Fruit fly (Drosophila melanogaster) Kc167 (cell line): ENCODE measurements around the gene Mcad.

Source experiments
- Myc ChIP-seq: fragments of >200 bp; optimal IDR thresholded peaks from 2 replicates; lab custom pipeline; 2017; ENCODE audit warnings: missing external identifiers
- Sin3A ChIP-seq: fragments of >200 bp; optimal IDR thresholded peaks from 2 replicates; lab custom pipeline; 2018; ENCODE audit warnings: missing external identifiers
- h ChIP-seq: fragments of >200 bp; optimal IDR thresholded peaks from 3 replicates; lab custom pipeline; 2018; ENCODE audit warnings: missing external identifiers
- insv ChIP-seq: fragments of >200 bp; optimal IDR thresholded peaks from 3 replicates; lab custom pipeline; 2018; ENCODE audit warnings: missing external identifiers
- psq ChIP-seq: fragments of >200 bp; optimal IDR thresholded peaks from 2 replicates; lab custom pipeline; 2017; ENCODE audit warnings: missing external identifiers
- ttk ChIP-seq: sonication (Bioruptor generic); optimal IDR thresholded peaks from 2 replicates; lab custom pipeline; 2017; ENCODE audit warnings: missing external identifiers

The Mcad gene

DNA sequence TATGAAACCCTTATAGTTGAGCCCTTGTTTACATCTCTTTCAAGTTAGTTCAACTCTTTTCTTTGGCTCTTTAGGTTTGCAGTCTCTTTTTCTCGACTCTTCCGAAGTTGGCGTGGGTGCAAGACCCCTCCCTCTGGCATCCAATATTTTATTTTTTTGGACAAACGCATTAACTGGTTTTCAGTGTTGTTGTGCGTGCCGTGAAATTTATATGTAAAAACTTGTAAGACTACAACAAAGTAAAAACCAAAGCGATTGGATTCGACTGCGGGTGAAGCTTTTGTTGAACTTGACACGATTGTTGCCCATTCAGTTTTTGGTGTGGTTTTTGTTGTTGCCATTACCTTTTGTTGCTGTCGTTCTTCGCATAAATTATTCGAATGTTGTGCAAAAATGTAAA lies 24.6 kb downstream of the Mcad start:
- TF ChIP-seq Sin3A (lab: Kevin White, UChicago) (no peak), Myc (no peak), psq (no peak), ttk (no peak), insv (no peak), h (no peak)

DNA sequence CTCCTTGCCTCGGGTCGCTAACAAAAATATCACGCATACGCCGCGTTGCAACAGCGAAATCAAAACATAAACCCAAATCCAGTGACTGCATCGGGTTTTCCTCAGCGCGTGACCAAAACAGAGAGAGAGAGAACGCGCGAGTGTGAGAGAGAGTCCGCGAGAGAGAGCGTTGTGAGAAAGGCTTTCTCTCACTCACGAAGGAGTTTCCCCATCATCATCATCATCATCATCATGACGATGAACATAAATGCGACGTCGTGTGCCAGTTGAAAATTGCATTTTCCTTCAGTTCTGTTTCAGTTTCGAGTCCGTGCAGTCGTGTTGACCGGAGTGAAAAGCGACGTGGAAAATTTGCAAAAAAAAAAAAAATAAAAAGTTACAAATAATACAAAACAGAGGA lies 27.9 kb downstream of the Mcad start, which contains the start of gene CG13685:
TSS of gene CG13685 (plus strand) at position 301 of the 400 bp plus-strand sequence.
- TF ChIP-seq Myc: no peak
- no peak for TF ChIP-seq ttk
- TF ChIP-seq h: no peak
- no peak for TF ChIP-seq Sin3A (lab: Kevin White, UChicago)
- TF ChIP-seq psq: no peak
- TF ChIP-seq insv: no peak

DNA sequence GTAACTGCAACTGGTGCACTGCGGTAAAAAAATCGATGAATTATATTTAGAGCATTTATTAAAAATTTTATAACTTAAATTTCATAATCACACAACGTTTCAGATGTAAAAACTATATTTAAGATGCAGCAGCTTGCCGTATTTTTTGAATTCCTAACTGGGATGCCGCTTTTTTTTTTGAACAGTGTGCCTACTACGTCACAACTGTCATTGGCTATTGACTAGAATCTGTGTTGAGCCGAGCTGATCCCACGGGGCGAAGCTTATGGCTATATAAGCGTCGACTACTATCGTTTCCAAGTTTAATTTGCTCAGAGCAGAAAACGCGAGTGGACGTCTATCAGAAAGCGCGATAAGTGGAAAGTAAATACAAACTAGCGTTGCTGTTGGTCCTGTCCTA lies 35.0 kb downstream of the Mcad start, which contains the start of gene CG7409:
TSS of gene CG7409 (plus strand) at position 301 of the 400 bp plus-strand sequence.
- no peak for TF ChIP-seq psq
- TF ChIP-seq ttk: no peak
- TF ChIP-seq Myc: no peak
- TF ChIP-seq Sin3A (lab: Kevin White, UChicago): no peak
- TF ChIP-seq insv: no peak
- TF ChIP-seq h: no peak

DNA sequence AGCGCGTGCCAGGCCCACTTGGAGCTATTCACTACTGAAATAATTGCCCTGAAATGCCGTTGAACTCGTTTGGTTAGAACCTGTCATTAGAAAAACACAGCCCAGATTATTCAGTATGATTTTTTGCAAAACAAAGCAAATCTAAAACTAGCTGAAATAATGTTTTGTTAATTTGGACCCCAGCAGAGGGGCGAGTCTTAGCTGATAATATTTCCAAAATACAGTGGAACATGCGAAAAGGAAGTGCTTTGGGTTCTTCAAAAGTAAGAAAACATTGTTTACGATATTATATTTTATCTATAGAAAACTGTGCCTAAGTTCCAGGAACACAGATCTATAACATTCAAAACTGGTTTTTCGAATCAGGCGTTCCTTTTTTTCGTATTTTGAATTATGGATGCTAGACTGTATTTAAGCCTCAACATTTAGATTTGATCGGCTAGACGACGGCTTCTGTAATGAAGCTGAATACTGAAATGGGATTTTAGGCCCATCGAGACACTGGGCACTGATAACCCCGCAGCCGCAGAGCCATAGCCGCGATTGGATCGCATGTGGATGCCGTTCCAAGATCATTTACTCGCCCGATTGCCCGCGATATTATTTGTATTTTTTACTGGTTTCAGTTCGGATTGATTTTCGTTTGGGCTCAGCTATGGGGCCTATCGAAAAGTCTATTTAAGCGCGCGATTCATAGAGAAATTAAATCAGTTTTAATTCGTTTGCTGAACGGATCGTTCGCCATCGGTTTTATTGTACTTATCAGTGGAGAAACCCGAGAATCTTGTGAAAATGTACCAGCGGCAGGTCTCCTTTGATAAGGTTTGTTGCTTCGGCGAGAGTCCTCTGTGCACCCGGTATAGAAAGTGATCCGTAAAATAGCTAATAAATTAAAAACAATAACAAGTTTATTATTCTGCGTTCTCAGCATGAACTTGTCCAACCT lies 41.0 kb downstream of the Mcad start, which contains the start of gene Hn:
TSS of gene Hn (plus strand) at position 619 of the 946 bp plus-strand sequence.
- TF ChIP-seq psq: no peak
- TF ChIP-seq Myc: no peak
- TF ChIP-seq insv: no peak
- TF ChIP-seq Sin3A (lab: Kevin White, UChicago): no peak
- TF ChIP-seq ttk: no peak
- TF ChIP-seq h: no peak

DNA sequence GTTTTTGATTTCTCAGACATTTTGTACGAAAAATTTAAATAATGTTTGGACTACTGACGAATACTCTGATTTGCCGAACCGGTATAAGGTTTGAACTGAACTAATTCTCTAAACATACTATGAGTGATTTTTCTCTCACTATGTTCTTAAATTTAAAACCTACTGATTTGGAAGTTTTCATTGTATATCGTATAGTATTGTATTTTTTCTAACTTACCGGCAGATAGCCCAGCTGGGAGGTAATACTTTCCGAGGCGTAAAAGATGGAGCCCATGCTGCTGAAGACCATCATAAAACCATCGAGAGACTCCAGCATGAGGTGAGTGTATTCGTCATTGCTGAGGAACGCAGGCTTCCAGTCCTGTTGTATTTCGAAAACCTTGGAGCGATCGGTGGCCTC lies 49.1 kb downstream of the Mcad start, which contains the start of gene CG32371:
TSS of gene CG32371 (minus strand) at position 101 of the 400 bp plus-strand sequence.
- no peak for TF ChIP-seq Myc
- TF ChIP-seq insv: no peak
- TF ChIP-seq h: no peak
- no peak for TF ChIP-seq ttk
- no peak for TF ChIP-seq psq
- no peak for TF ChIP-seq Sin3A (lab: Kevin White, UChicago)
